Worm (Caenorhabditis elegans) whole organism, L1 larva: Measurements from ENCODE around the gene C29F5.8.

Experiments used
- dpl-1 ChIP-seq, 3 experiments: fragments of 150-350 bp in 2 of 3; sonication (generic microtip) in 1 of 3; optimal IDR thresholded peaks; 2 replicates each; lab custom pipeline; 2014 to 2017; ENCODE audit warnings: missing biosample characterization in 3 of 3, missing genetic modification characterization in 3 of 3, missing genetic modification reagents in 3 of 3
- fos-1 ChIP-seq: fragments of 150-350 bp; optimal IDR thresholded peaks from 2 replicates; lab custom pipeline; 2014; ENCODE audit warnings: missing biosample characterization, missing genetic modification characterization
- grh-1 ChIP-seq: fragments of 200-800 bp; sonication (Bioruptor generic); IDR thresholded peaks from 2 replicates; pipeline ENCODE4 v1.3.6; 2022; ENCODE audit warnings: missing genetic modification reagents, missing genetic modification characterization, missing compliant biosample characterization
- irx-1 ChIP-seq: sonication (generic microtip); optimal IDR thresholded peaks from 2 replicates; lab custom pipeline; 2016; ENCODE audit warnings: missing genetic modification characterization, missing compliant biosample characterization
- lin-13 ChIP-seq: fragments of 150-350 bp; optimal IDR thresholded peaks from 2 replicates; lab custom pipeline; 2014; ENCODE audit warnings: missing biosample characterization, missing genetic modification reagents, missing genetic modification characterization
- lin-39 ChIP-seq: fragments of 150-350 bp; optimal IDR thresholded peaks from 2 replicates; lab custom pipeline; 2014; ENCODE audit warnings: missing biosample characterization, missing genetic modification reagents, missing genetic modification characterization
- mdl-1 ChIP-seq, 2 experiments: fragments of 150-350 bp; optimal IDR thresholded peaks; 2 replicates each; lab custom pipeline; 2014 to 2017; ENCODE audit warnings: missing biosample characterization in 2 of 2, missing genetic modification characterization in 2 of 2, inconsistent platforms in 1 of 2
- nhr-12 ChIP-seq: sonication (generic microtip); optimal IDR thresholded peaks from 2 replicates; lab custom pipeline; 2017; ENCODE audit warnings: missing biosample characterization, missing genetic modification characterization
- nhr-28 ChIP-seq: fragments of 150-350 bp; optimal IDR thresholded peaks from 2 replicates; lab custom pipeline; 2014; ENCODE audit warnings: missing biosample characterization, missing genetic modification characterization
- nhr-84 ChIP-seq: sonication (generic microtip); optimal IDR thresholded peaks from 2 replicates; lab custom pipeline; 2017; ENCODE audit warnings: missing biosample characterization, missing genetic modification characterization
- pax-3 ChIP-seq: fragments of 200-800 bp; sonication (Bioruptor generic); optimal IDR thresholded peaks from 2 replicates; lab custom pipeline; 2018; ENCODE audit warnings: mild to moderate bottlenecking, missing genetic modification characterization, moderate library complexity, missing compliant biosample characterization
- snpc-4 ChIP-seq: fragments of 150-350 bp; optimal IDR thresholded peaks from 2 replicates; lab custom pipeline; 2014; ENCODE audit warnings: missing biosample characterization, missing genetic modification characterization
- tbx-2 ChIP-seq: sonication (generic microtip); optimal IDR thresholded peaks from 2 replicates; lab custom pipeline; 2016; ENCODE audit warnings: missing genetic modification characterization, missing compliant biosample characterization

- no peak for TF ChIP-seq irx-1 (tag; lab: Kevin White, UChicago)
- no peak for TF ChIP-seq lin-39 (tag; lab: Kevin White, UChicago)
- no peak for TF ChIP-seq dpl-1 (GFP tag; optimal IDR thresholded peaks at IDR 0.05; lab: Kevin White, UChicago)
- no peak for TF ChIP-seq fos-1 (tag; lab: Kevin White, UChicago)
- TF ChIP-seq lin-13 (GFP tag; lab: Kevin White, UChicago) = no peak
- TF ChIP-seq tbx-2 (tag; lab: Kevin White, UChicago) = no peak
- no peak for TF ChIP-seq nhr-84 (tag; lab: Kevin White, UChicago)
- no peak for TF ChIP-seq mdl-1 (tag; optimal IDR thresholded peaks at IDR 0.05; lab: Kevin White, UChicago)
- TF ChIP-seq pax-3 (tag; lab: Kevin White, UChicago) = no peak
- TF ChIP-seq nhr-12 (tag; lab: Kevin White, UChicago) = no peak
- TF ChIP-seq grh-1 (GFP tag; lab: Robert Waterston, UW) = no peak
- TF ChIP-seq snpc-4 (tag; lab: Kevin White, UChicago) = no peak
- no peak for TF ChIP-seq nhr-28 (tag; lab: Kevin White, UChicago)
These were observed 12.0 kb upstream of the C29F5.8 start, which contains the start of gene mps-1 for ce11 chrII:6294261-6294660.
